Worm (Caenorhabditis elegans) whole organism, young adult: ENCODE data around the gene mre-11.

Experiments
- B0035.1 ChIP-seq: sonication (generic microtip); optimal IDR thresholded peaks from 2 replicates; lab custom pipeline; 2016; ENCODE audit warnings: missing genetic modification characterization, mild to moderate bottlenecking, missing compliant biosample characterization, missing genotype, missing genetic modification reagents
- attf-6 ChIP-seq: fragments of 200-800 bp; sonication (Bioruptor generic); IDR thresholded peaks from 2 replicates; pipeline ENCODE4 v1.3.6; 2022; ENCODE audit warnings: missing genetic modification reagents, missing genetic modification characterization, missing compliant biosample characterization
- efl-1 ChIP-seq: fragments of 150-350 bp; optimal IDR thresholded peaks from 2 replicates; lab custom pipeline; 2014; ENCODE audit warnings: missing biosample characterization, missing genetic modification reagents, missing genetic modification characterization
- hrde-1 ChIP-seq: sonication (generic microtip); optimal IDR thresholded peaks from 2 replicates; lab custom pipeline; 2016; ENCODE audit warnings: missing genetic modification characterization, mild to moderate bottlenecking, missing compliant biosample characterization, moderate library complexity, missing genotype, missing genetic modification reagents, borderline replicate concordance
- lin-26 ChIP-seq: fragments of 200-800 bp; sonication (Bioruptor generic); IDR thresholded peaks from 2 replicates; pipeline ENCODE4 v1.3.6; 2022; ENCODE audit warnings: missing genetic modification reagents, missing genetic modification characterization, missing compliant biosample characterization
- nfya-1 ChIP-seq: sonication (generic microtip); optimal IDR thresholded peaks from 2 replicates; lab custom pipeline; 2017; ENCODE audit warnings: antibody characterized with exemption, missing compliant biosample characterization, missing genetic modification characterization, borderline replicate concordance; ENCODE audit not compliant: insufficient read depth
- pha-4 ChIP-seq: fragments of 150-350 bp; sonication (generic microtip); optimal IDR thresholded peaks from 2 replicates; lab custom pipeline; 2014; ENCODE audit warnings: missing biosample characterization, missing genetic modification reagents, missing genetic modification characterization
- rpc-1 ChIP-seq, 2 experiments: fragments of 150-350 bp in 1 of 2; sonication (generic microtip) in 1 of 2; optimal IDR thresholded peaks; 2 replicates each; lab custom pipeline; 2014 to 2018; ENCODE audit warnings: missing biosample characterization in 1 of 2, missing genetic modification characterization in 1 of 2, missing genetic modification reagents in 1 of 2, missing genotype in 1 of 2
- unc-62 ChIP-seq: fragments of 150-350 bp; optimal IDR thresholded peaks from 2 replicates; lab custom pipeline; 2014; ENCODE audit warnings: missing biosample characterization, missing genetic modification reagents, missing genetic modification characterization
- ztf-22 ChIP-seq: fragments of 200-800 bp; sonication (Bioruptor generic); optimal IDR thresholded peaks from 2 replicates; lab custom pipeline; 2018; ENCODE audit warnings: mild to moderate bottlenecking, missing genetic modification characterization, moderate library complexity, missing compliant biosample characterization

ce11 chrV:10760839-10761238, 24.2 kb upstream of the mre-11 start:
- TF ChIP-seq pha-4 (tag; lab: Kevin White, UChicago) = no peak
- TF ChIP-seq ztf-22 (GFP tag; lab: Kevin White, UChicago) = no peak
- no peak for TF ChIP-seq B0035.1 (tag; lab: Kevin White, UChicago)
- TF ChIP-seq hrde-1 (tag; lab: Kevin White, UChicago) = no peak
- TF ChIP-seq efl-1 (GFP tag; lab: Kevin White, UChicago) = no peak
- TF ChIP-seq unc-62 (GFP tag; lab: Kevin White, UChicago) = no peak
- no peak for TF ChIP-seq attf-6 (GFP tag; lab: Robert Waterston, UW)
- TF ChIP-seq lin-26 (GFP tag; lab: Robert Waterston, UW) = no peak
- TF ChIP-seq rpc-1 (optimal IDR thresholded peaks at IDR 0.05; lab: Kevin White, UChicago) = no peak
- TF ChIP-seq rpc-1 (tag; optimal IDR thresholded peaks at IDR 0.05; lab: Kevin White, UChicago) = no peak
- no peak for TF ChIP-seq nfya-1 (tag; lab: Kevin White, UChicago)
